Worm (Caenorhabditis elegans) whole organism, late embryonic: ENCODE data around the gene prdx-6.

Source experiments
- C08G9.2 ChIP-seq: sonication (generic microtip); optimal IDR thresholded peaks from 2 replicates; lab custom pipeline; 2016; ENCODE audit warnings: mild to moderate bottlenecking, missing genetic modification characterization, moderate library complexity, missing compliant biosample characterization
- C38D4.7 ChIP-seq: fragments of 200-800 bp; sonication (Bioruptor generic); optimal IDR thresholded peaks from 2 replicates; lab custom pipeline; 2018; ENCODE audit warnings: mild to moderate bottlenecking, missing genetic modification characterization, moderate library complexity, missing compliant biosample characterization
- F13H6.1 ChIP-seq: sonication (generic microtip); optimal IDR thresholded peaks from 2 replicates; lab custom pipeline; 2016; ENCODE audit warnings: missing genetic modification characterization, missing compliant biosample characterization
- T23F11.4 ChIP-seq: fragments of 200-800 bp; sonication (Bioruptor generic); optimal IDR thresholded peaks from 2 replicates; lab custom pipeline; 2018; ENCODE audit warnings: mild to moderate bottlenecking, missing genetic modification characterization, missing compliant biosample characterization
- ama-1 ChIP-seq: fragments of 150-350 bp; optimal IDR thresholded peaks from 2 replicates; lab custom pipeline; 2014
- ceh-14 ChIP-seq: sonication (generic microtip); optimal IDR thresholded peaks from 2 replicates; lab custom pipeline; 2016; ENCODE audit warnings: missing genotype, missing genetic modification characterization, missing compliant biosample characterization
- ceh-19 ChIP-seq: fragments of 200-800 bp; sonication (Bioruptor generic); optimal IDR thresholded peaks from 2 replicates; lab custom pipeline; 2018; ENCODE audit warnings: mild to moderate bottlenecking, missing genetic modification characterization, missing compliant biosample characterization
- ceh-24 ChIP-seq: sonication (generic microtip); optimal IDR thresholded peaks from 2 replicates; lab custom pipeline; 2016; ENCODE audit warnings: mild to moderate bottlenecking, missing genetic modification characterization, missing compliant biosample characterization
- ceh-30 ChIP-seq: fragments of 150-350 bp; optimal IDR thresholded peaks from 2 replicates; lab custom pipeline; 2014; ENCODE audit warnings: missing biosample characterization, missing genetic modification characterization
- ceh-31 ChIP-seq: sonication (generic microtip); optimal IDR thresholded peaks from 2 replicates; lab custom pipeline; 2016; ENCODE audit warnings: missing genetic modification characterization, missing compliant biosample characterization
- ceh-34 ChIP-seq: sonication (generic microtip); optimal IDR thresholded peaks from 2 replicates; lab custom pipeline; 2016; ENCODE audit warnings: mild to moderate bottlenecking, missing genetic modification characterization, missing compliant biosample characterization
- ceh-45 ChIP-seq: fragments of 200-800 bp; sonication (Bioruptor generic); IDR thresholded peaks from 2 replicates; pipeline ENCODE4 v1.3.6; 2022; ENCODE audit warnings: missing genetic modification reagents, missing genetic modification characterization, missing compliant biosample characterization
- ceh-6 ChIP-seq: fragments of 200-800 bp; sonication (Bioruptor generic); optimal IDR thresholded peaks from 2 replicates; lab custom pipeline; 2018; ENCODE audit warnings: mild to moderate bottlenecking, missing genetic modification characterization, missing compliant biosample characterization
- ceh-9 ChIP-seq: sonication (generic microtip); optimal IDR thresholded peaks from 2 replicates; lab custom pipeline; 2016; ENCODE audit warnings: mild to moderate bottlenecking, missing genetic modification characterization, inconsistent platforms, missing compliant biosample characterization
- che-1 ChIP-seq: sonication (generic microtip); optimal IDR thresholded peaks from 2 replicates; lab custom pipeline; 2016; ENCODE audit warnings: mild to moderate bottlenecking, missing genetic modification characterization, missing compliant biosample characterization
- dve-1 ChIP-seq: sonication (generic microtip); optimal IDR thresholded peaks from 2 replicates; lab custom pipeline; 2017; ENCODE audit warnings: antibody characterized with exemption, mild to moderate bottlenecking, missing genetic modification characterization, missing compliant biosample characterization
- elt-2 ChIP-seq: sonication (generic microtip); optimal IDR thresholded peaks from 2 replicates; lab custom pipeline; 2016; ENCODE audit warnings: missing genetic modification reagents, missing genetic modification characterization, missing compliant biosample characterization
- elt-4 ChIP-seq: sonication (generic microtip); optimal IDR thresholded peaks from 2 replicates; lab custom pipeline; 2016; ENCODE audit warnings: missing genetic modification characterization, missing compliant biosample characterization
- eyg-1 ChIP-seq: sonication (generic microtip); optimal IDR thresholded peaks from 2 replicates; lab custom pipeline; 2016; ENCODE audit warnings: missing genotype, missing genetic modification characterization, missing compliant biosample characterization
- fax-1 ChIP-seq: sonication (generic microtip); optimal IDR thresholded peaks from 2 replicates; lab custom pipeline; 2016; ENCODE audit warnings: missing genotype, missing genetic modification characterization, missing compliant biosample characterization
- fkh-10 ChIP-seq: fragments of 150-350 bp; optimal IDR thresholded peaks from 2 replicates; lab custom pipeline; 2014; ENCODE audit warnings: missing biosample characterization, missing genetic modification reagents, missing genetic modification characterization
- lim-6 ChIP-seq: sonication (generic microtip); optimal IDR thresholded peaks from 2 replicates; lab custom pipeline; 2016; ENCODE audit warnings: missing genetic modification characterization, missing compliant biosample characterization
- mec-3 ChIP-seq: sonication (generic microtip); optimal IDR thresholded peaks from 2 replicates; lab custom pipeline; 2016; ENCODE audit warnings: borderline replicate concordance, missing genetic modification characterization, missing compliant biosample characterization
- nhr-232 ChIP-seq: sonication (generic microtip); optimal IDR thresholded peaks from 2 replicates; lab custom pipeline; 2016; ENCODE audit warnings: missing genetic modification characterization, missing compliant biosample characterization
- npax-4 ChIP-seq: sonication (generic microtip); optimal IDR thresholded peaks from 2 replicates; lab custom pipeline; 2016; ENCODE audit warnings: missing genetic modification characterization, missing compliant biosample characterization
- pag-3 ChIP-seq: sonication (generic microtip); optimal IDR thresholded peaks from 2 replicates; lab custom pipeline; 2016; ENCODE audit warnings: missing compliant biosample characterization, missing genetic modification characterization, borderline replicate concordance
- pha-2 ChIP-seq: sonication (generic microtip); optimal IDR thresholded peaks from 2 replicates; lab custom pipeline; 2017; ENCODE audit warnings: mild to moderate bottlenecking, missing genetic modification characterization, missing compliant biosample characterization
- pha-4 ChIP-seq: fragments of 150-350 bp; optimal IDR thresholded peaks from 2 replicates; lab custom pipeline; 2018; ENCODE audit warnings: missing biosample characterization, missing genetic modification reagents, missing genetic modification characterization
- ref-2 ChIP-seq: sonication (generic microtip); optimal IDR thresholded peaks from 2 replicates; lab custom pipeline; 2016; ENCODE audit warnings: missing genetic modification characterization, missing compliant biosample characterization
- rnt-1 ChIP-seq: sonication (generic microtip); optimal IDR thresholded peaks from 2 replicates; lab custom pipeline; 2016; ENCODE audit warnings: missing genetic modification characterization, missing compliant biosample characterization
- sdc-2 ChIP-seq: sonication (generic microtip); optimal IDR thresholded peaks from 2 replicates; lab custom pipeline; 2016; ENCODE audit warnings: missing genotype, missing genetic modification characterization, missing compliant biosample characterization
- sox-2 ChIP-seq: fragments of 200-800 bp; sonication (Bioruptor generic); IDR thresholded peaks from 2 replicates; pipeline ENCODE4 v1.3.6; 2022; ENCODE audit warnings: missing genetic modification reagents, missing genetic modification characterization, missing compliant biosample characterization
- sox-4 ChIP-seq: sonication (generic microtip); optimal IDR thresholded peaks from 2 replicates; lab custom pipeline; 2017; ENCODE audit warnings: mild to moderate bottlenecking, missing genetic modification characterization, inconsistent platforms, missing compliant biosample characterization
- tbx-2 ChIP-seq: sonication (generic microtip); optimal IDR thresholded peaks from 2 replicates; lab custom pipeline; 2016; ENCODE audit warnings: missing genetic modification characterization, missing compliant biosample characterization
- tbx-7 ChIP-seq: sonication (generic microtip); optimal IDR thresholded peaks from 2 replicates; lab custom pipeline; 2016; ENCODE audit warnings: missing genotype, missing genetic modification characterization, missing compliant biosample characterization
- unc-3 ChIP-seq, 2 experiments: fragments of 200-800 bp in 1 of 2; sonication (Bioruptor generic) in 1 of 2; sonication (generic microtip) in 1 of 2; conservative IDR thresholded peaks in 1 of 2; optimal IDR thresholded peaks in 1 of 2; 2 replicates each; pipeline versions ENCODE4 v1.3.6 to Lab custom; 2016 to 2022; ENCODE audit warnings: missing compliant biosample characterization in 2 of 2, missing genetic modification characterization in 2 of 2, missing genetic modification reagents in 1 of 2
- unc-42 ChIP-seq: sonication (generic microtip); optimal IDR thresholded peaks from 2 replicates; lab custom pipeline; 2016; ENCODE audit warnings: missing genotype, missing genetic modification characterization, missing compliant biosample characterization
- unc-55 ChIP-seq: sonication (generic microtip); optimal IDR thresholded peaks from 2 replicates; lab custom pipeline; 2017; ENCODE audit warnings: missing biosample characterization, missing genetic modification reagents, missing genetic modification characterization

prdx-6 gene

ce11 chrIV:218252-218651 lies at the start of gene prdx-6:
TSS of gene prdx-6 (plus strand) at chrIV:218552.
- no peak for TF ChIP-seq ama-1
- no peak for TF ChIP-seq unc-3 (GFP tag; conservative IDR thresholded peaks at IDR 0.05; lab: Robert Waterston, UW)
- TF ChIP-seq unc-3 (tag; optimal IDR thresholded peaks at IDR 0.05; lab: Kevin White, UChicago) = no peak
- TF ChIP-seq T23F11.4 (GFP tag; lab: Kevin White, UChicago) = no peak
- no peak for TF ChIP-seq C08G9.2
- no peak for TF ChIP-seq ceh-6
- TF ChIP-seq lim-6 (tag; lab: Kevin White, UChicago) = no peak
- TF ChIP-seq tbx-7 (tag; lab: Kevin White, UChicago) = no peak

ce11 chrIV:171036-171435 lies 47.3 kb upstream of the prdx-6 start:
- TF ChIP-seq ceh-45 (GFP tag; lab: Robert Waterston, UW) = no peak
- no peak for TF ChIP-seq npax-4 (tag; lab: Kevin White, UChicago)
- no peak for TF ChIP-seq unc-42 (tag; lab: Kevin White, UChicago)
- TF ChIP-seq rnt-1 = no peak
- no peak for TF ChIP-seq ceh-34 (tag; lab: Kevin White, UChicago)
- TF ChIP-seq ceh-24 (tag; lab: Kevin White, UChicago) = no peak
- TF ChIP-seq pag-3 (tag; lab: Kevin White, UChicago) = no peak
- no peak for TF ChIP-seq fax-1
- TF ChIP-seq lim-6 (tag; lab: Kevin White, UChicago) = no peak
- TF ChIP-seq nhr-232 (tag; lab: Kevin White, UChicago) = no peak
- TF ChIP-seq C38D4.7 (GFP tag; lab: Kevin White, UChicago) = no peak
- no peak for TF ChIP-seq che-1
- TF ChIP-seq pha-4 (tag; lab: Kevin White, UChicago) = no peak

ce11 chrIV:172990-173389 lies 45.4 kb upstream of the prdx-6 start:
- TF ChIP-seq eyg-1 (tag; lab: Kevin White, UChicago) (peak; percentile 9), tbx-2 (tag; lab: Kevin White, UChicago) (peak; percentile 9), nhr-232 (tag; lab: Kevin White, UChicago) (no peak), elt-4 (no peak), sox-2 (GFP tag; lab: Robert Waterston, UW) (peak; percentile 66), ref-2 (tag; lab: Kevin White, UChicago) (peak; percentile 27)

- TF ChIP-seq elt-2 (peak; percentile 62), ama-1 (no peak), ref-2 (tag; lab: Kevin White, UChicago) (peak; percentile 9), tbx-2 (tag; lab: Kevin White, UChicago) (peak; percentile 25)
- TF ChIP-seq, all 69 proteins: peak for 3
Measured at ce11 chrIV:174115-174514, 44.2 kb upstream of the prdx-6 start.

- TF ChIP-seq ceh-14 (tag; lab: Kevin White, UChicago) (no peak), pha-2 (tag; lab: Kevin White, UChicago) (no peak), mec-3 (tag; lab: Kevin White, UChicago) (no peak), F13H6.1 (tag; lab: Kevin White, UChicago) (no peak), fkh-10 (no peak), T23F11.4 (GFP tag; lab: Kevin White, UChicago) (no peak), lim-6 (tag; lab: Kevin White, UChicago) (no peak), ceh-24 (tag; lab: Kevin White, UChicago) (no peak), sdc-2 (tag; lab: Kevin White, UChicago) (no peak), unc-55 (GFP tag; lab: Kevin White, UChicago) (peak; percentile 29), ceh-31 (tag; lab: Kevin White, UChicago) (peak; percentile 71), C08G9.2 (no peak), fax-1 (no peak), elt-2 (no peak), tbx-2 (tag; lab: Kevin White, UChicago) (peak; percentile 44), dve-1 (tag; lab: Kevin White, UChicago) (no peak), pha-4 (tag; lab: Kevin White, UChicago) (no peak), sox-4 (tag; lab: Kevin White, UChicago) (no peak), ceh-45 (GFP tag; lab: Robert Waterston, UW) (no peak), ceh-9 (tag; lab: Kevin White, UChicago) (no peak), ceh-19 (GFP tag; lab: Kevin White, UChicago) (peak; percentile 11), sox-2 (GFP tag; lab: Robert Waterston, UW) (peak; percentile 53), ceh-30 (tag; lab: Kevin White, UChicago) (no peak)
Measured at ce11 chrIV:175698-176097, 42.7 kb upstream of the prdx-6 start.
